Worm (Caenorhabditis elegans) whole organism, L4 larva: ENCODE results near the gene Y44A6D.6.
A peak's percentile ranks its signal among the peaks of the same experiment; 100 is the strongest.

ENCODE experiments used
- F49E8.2 ChIP-seq: sonication (generic microtip); optimal IDR thresholded peaks from 2 replicates; lab custom pipeline; 2016; ENCODE audit warnings: missing compliant biosample characterization, mild to moderate bottlenecking, missing genetic modification characterization, borderline replicate concordance
- R02D3.7 ChIP-seq: fragments of 150-350 bp; sonication (generic microtip); optimal IDR thresholded peaks from 3 replicates; lab custom pipeline; 2014; ENCODE audit warnings: missing biosample characterization, missing genetic modification characterization
- Y75B8A.6 ChIP-seq: fragments of 200-800 bp; sonication (Bioruptor generic); IDR thresholded peaks from 2 replicates; pipeline ENCODE4 v1.3.6; 2022; ENCODE audit warnings: missing genetic modification reagents, missing genetic modification characterization, missing compliant biosample characterization
- ZK546.5 ChIP-seq, 2 experiments: sonication (generic microtip); optimal IDR thresholded peaks; 2 replicates each; lab custom pipeline; 2017; ENCODE audit warnings: missing biosample characterization in 2 of 2, missing genetic modification characterization in 2 of 2
- ama-1 ChIP-seq: fragments of 150-350 bp; optimal IDR thresholded peaks from 2 replicates; lab custom pipeline; 2014; ENCODE audit warnings: inconsistent platforms, mixed read lengths
- ctbp-1 ChIP-seq: fragments of 200-800 bp; sonication (Bioruptor generic); IDR thresholded peaks from 2 replicates; pipeline ENCODE4 v1.3.6; 2022; ENCODE audit warnings: missing genetic modification reagents, missing genetic modification characterization, missing compliant biosample characterization
- dpl-1 ChIP-seq: fragments of 150-350 bp; optimal IDR thresholded peaks from 2 replicates; lab custom pipeline; 2014; ENCODE audit warnings: missing biosample characterization, missing genetic modification reagents, missing genetic modification characterization
- duxl-1 ChIP-seq: sonication (generic microtip); optimal IDR thresholded peaks from 2 replicates; lab custom pipeline; 2016; ENCODE audit warnings: mild to moderate bottlenecking, missing genetic modification characterization, moderate library complexity, missing compliant biosample characterization; ENCODE audit not compliant: poor library complexity
- skn-1 ChIP-seq: fragments of 150-350 bp; optimal IDR thresholded peaks from 2 replicates; lab custom pipeline; 2014; ENCODE audit warnings: missing biosample characterization, missing genetic modification characterization
- snpc-4 ChIP-seq: fragments of 150-350 bp; optimal IDR thresholded peaks from 2 replicates; lab custom pipeline; 2014; ENCODE audit warnings: missing biosample characterization, missing genetic modification characterization
- zfp-2 ChIP-seq: sonication (generic microtip); optimal IDR thresholded peaks from 2 replicates; lab custom pipeline; 2016; ENCODE audit warnings: mild to moderate bottlenecking, missing genetic modification characterization, missing compliant biosample characterization

DNA sequence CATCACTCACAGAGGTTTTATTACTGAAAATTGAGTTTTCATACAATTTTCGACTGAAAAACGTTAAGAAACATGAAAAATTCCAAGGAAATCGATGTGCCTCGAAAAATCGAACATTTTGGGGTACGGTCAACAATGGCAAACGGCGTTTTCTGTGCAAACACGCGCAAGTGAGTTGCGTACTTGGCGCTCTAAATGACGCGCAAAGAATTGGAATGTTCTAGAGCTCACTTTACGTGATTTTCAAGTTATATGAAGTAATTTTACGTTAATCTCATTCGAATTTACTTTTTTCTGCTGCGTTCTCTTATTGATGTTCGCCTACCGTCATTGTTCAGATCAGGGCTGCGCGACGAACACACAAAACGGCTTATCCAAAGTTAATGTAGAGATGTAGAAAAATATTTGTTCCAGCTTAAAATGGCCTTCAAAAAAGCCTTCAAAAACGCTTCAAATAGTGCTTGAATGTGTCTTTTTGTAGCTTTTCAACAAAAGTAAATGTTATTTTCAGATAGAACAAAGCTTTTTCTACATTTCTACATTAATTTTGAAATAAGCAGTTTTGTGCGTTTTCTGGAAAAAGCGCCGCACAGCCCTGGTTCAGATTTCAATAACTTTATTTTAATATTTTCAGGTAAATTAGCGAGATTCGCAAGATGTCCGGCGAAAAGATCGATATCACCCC, 38.5 kb downstream of the Y44A6D.6 start, which contains the start of the genes F31D4.2 and fkb-6:
- TF ChIP-seq R02D3.7 (tag; lab: Kevin White, UChicago) (no peak), dpl-1 (GFP tag; lab: Kevin White, UChicago) (peak; percentile 71), zfp-2 (tag; lab: Kevin White, UChicago) (no peak), Y75B8A.6 (GFP tag; lab: Robert Waterston, UW) (no peak), ZK546.5 (tag; optimal IDR thresholded peaks at IDR 0.05; lab: Kevin White, UChicago) (no peak), duxl-1 (tag; lab: Kevin White, UChicago) (no peak), F49E8.2 (tag; lab: Kevin White, UChicago) (peak; percentile 35), snpc-4 (tag; lab: Kevin White, UChicago) (no peak), ama-1 (no peak), skn-1 (tag; lab: Kevin White, UChicago) (no peak), ctbp-1 (GFP tag; lab: Robert Waterston, UW) (0 out of 2 replicates have a peak, but pooled peaks have one; percentile 26)
